Fruit fly (Drosophila melanogaster): ENCODE results near the gene Alp13.

dm6 chr3R:10095052-10095451 is 19.9 kb upstream of the Alp13 start:
- TF ChIP-seq CG32121 (GFP tag; IDR thresholded peaks at IDR 0.05) = no peak
- no peak for TF ChIP-seq CG17806 (tag; optimal IDR thresholded peaks at IDR 0.05)
- TF ChIP-seq CG9948 (tag; optimal IDR thresholded peaks at IDR 0.05) = no peak
- no peak for TF ChIP-seq CG10348 (GFP tag; IDR thresholded peaks at IDR 0.05)
- no peak for TF ChIP-seq gl (tag; optimal IDR thresholded peaks at IDR 0.05)
- TF ChIP-seq CG15710 (tag; optimal IDR thresholded peaks at IDR 0.05) = no peak

All from whole organism, pupa.